Fruit fly (Drosophila melanogaster) whole organism, wandering third instar larva: ENCODE results near the gene syd.

Experiments used
- Myc ChIP-seq: fragments of >200 bp; optimal IDR thresholded peaks from 2 replicates; lab custom pipeline; 2017
- psq ChIP-seq: fragments of 200-800 bp; sonication (Bioruptor generic); optimal IDR thresholded peaks from 3 replicates; lab custom pipeline; 2017; ENCODE audit warnings: missing biosample characterization, mild to moderate bottlenecking, missing genetic modification characterization, moderate library complexity
- woc ChIP-seq: sonication (Bioruptor generic); optimal IDR thresholded peaks from 2 replicates; lab custom pipeline; 2016; ENCODE audit warnings: missing biosample characterization, mild to moderate bottlenecking, missing genetic modification characterization

DNA sequence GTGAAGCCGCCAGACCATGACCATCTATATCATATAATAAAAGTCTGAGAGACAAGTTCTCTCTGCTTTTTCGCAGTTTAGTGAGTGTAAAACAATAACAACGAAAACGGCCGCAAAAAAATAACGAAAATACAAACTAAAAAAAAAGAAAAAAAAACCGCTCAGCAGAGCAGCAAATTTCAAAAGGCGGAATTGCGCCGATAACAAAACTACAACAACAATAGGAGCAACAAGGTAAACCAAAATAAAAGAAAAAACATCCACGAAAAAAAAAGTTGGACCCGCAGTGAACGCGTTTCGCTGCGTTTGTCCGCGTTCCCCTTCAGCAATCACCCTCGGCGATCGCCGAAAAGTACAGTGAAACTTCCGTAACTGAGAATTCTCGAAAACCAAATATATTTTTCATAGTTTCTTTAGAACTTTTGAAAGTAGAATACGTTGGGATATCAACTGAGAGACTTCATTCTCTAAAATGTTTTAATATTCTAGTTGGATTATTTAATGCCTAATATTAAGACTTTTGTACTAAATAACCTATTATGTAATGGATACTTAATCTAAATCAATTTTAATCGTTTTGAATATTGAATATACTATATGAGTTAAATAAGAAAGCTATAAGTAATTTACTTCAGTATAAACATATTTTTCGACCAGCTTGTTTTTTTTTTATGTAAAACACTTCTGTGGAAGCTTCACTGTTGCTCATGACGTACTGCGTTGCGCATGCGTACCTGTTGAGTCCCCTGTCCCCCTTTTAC lies 60.1 kb downstream of the syd start:
- TF ChIP-seq psq (GFP tag; lab: Kevin White, UChicago) (peak; percentile 78), woc (GFP tag; lab: Kevin White, UChicago) (peak; percentile 69), Myc (no peak)
